Fruit fly (Drosophila melanogaster) whole organism, embryonic: ENCODE measurements around the gene PIG-U.

Source experiments
- Bteb2 ChIP-seq: fragments of 200-800 bp; sonication (Bioruptor generic); optimal IDR thresholded peaks from 2 replicates; lab custom pipeline; 2016; ENCODE audit warnings: missing biosample characterization, missing genetic modification characterization
- CG10274 ChIP-seq: fragments of 200-800 bp; sonication (Bioruptor generic); optimal IDR thresholded peaks from 3 replicates; lab custom pipeline; 2017; ENCODE audit warnings: missing biosample characterization, mild to moderate bottlenecking, missing genetic modification characterization
- CG11456 ChIP-seq: fragments of 200-800 bp; sonication (Bioruptor generic); IDR thresholded peaks from 3 replicates; pipeline ENCODE4 v1.3.6; 2022; ENCODE audit warnings: missing biosample characterization, missing genetic modification characterization
- CG13296 ChIP-seq: fragments of 200-800 bp; sonication (Bioruptor generic); optimal IDR thresholded peaks from 3 replicates; lab custom pipeline; 2018; ENCODE audit warnings: missing biosample characterization, mild to moderate bottlenecking, missing genetic modification characterization
- CG13894 ChIP-seq: fragments of 200-800 bp; sonication (Bioruptor generic); optimal IDR thresholded peaks from 3 replicates; lab custom pipeline; 2018; ENCODE audit warnings: missing biosample characterization, mild to moderate bottlenecking, missing genetic modification characterization, moderate library complexity
- CG14965 ChIP-seq: fragments of 200-800 bp; sonication (Bioruptor generic); optimal IDR thresholded peaks from 2 replicates; lab custom pipeline; 2016; ENCODE audit warnings: missing biosample characterization, missing genetic modification characterization, borderline replicate concordance
- CG15479 ChIP-seq: fragments of 200-800 bp; sonication (Bioruptor generic); optimal IDR thresholded peaks from 3 replicates; lab custom pipeline; 2019; ENCODE audit warnings: missing biosample characterization, mild to moderate bottlenecking, missing genetic modification characterization, moderate library complexity
- CG1602 ChIP-seq: fragments of 200-800 bp; sonication (Bioruptor generic); optimal IDR thresholded peaks from 3 replicates; lab custom pipeline; 2016; ENCODE audit warnings: missing biosample characterization, missing genetic modification characterization
- CG1603 ChIP-seq: fragments of 200-800 bp; sonication (Bioruptor generic); optimal IDR thresholded peaks from 2 replicates; lab custom pipeline; 2019; ENCODE audit warnings: missing biosample characterization, mild to moderate bottlenecking, missing genetic modification characterization, moderate library complexity
- CG16779 ChIP-seq: fragments of 200-800 bp; sonication (Bioruptor generic); IDR thresholded peaks from 2 replicates; pipeline ENCODE4 v1.3.6; 2022; ENCODE audit warnings: missing biosample characterization, missing genetic modification characterization
- CG17912 ChIP-seq: fragments of 200-800 bp; sonication (Bioruptor generic); optimal IDR thresholded peaks from 2 replicates; lab custom pipeline; 2018; ENCODE audit warnings: missing biosample characterization, mild to moderate bottlenecking, missing genetic modification characterization
- CG18011 ChIP-seq: fragments of 200-800 bp; sonication (Bioruptor generic); optimal IDR thresholded peaks from 2 replicates; lab custom pipeline; 2017; ENCODE audit warnings: missing biosample characterization, missing genetic modification characterization, mild to moderate bottlenecking, moderate library complexity, missing genotype
- CG2875 ChIP-seq: fragments of 200-800 bp; sonication (Bioruptor generic); optimal IDR thresholded peaks from 2 replicates; lab custom pipeline; 2017; ENCODE audit warnings: missing biosample characterization, mild to moderate bottlenecking, missing genetic modification characterization, missing genetic modification reagents
- CG34422 ChIP-seq: fragments of 200-800 bp; sonication (Bioruptor generic); IDR thresholded peaks from 3 replicates; pipeline ENCODE4 v1.3.6; 2022; ENCODE audit warnings: missing biosample characterization, missing genetic modification characterization
- CG3995 ChIP-seq: fragments of 200-800 bp; sonication (Bioruptor generic); optimal IDR thresholded peaks from 3 replicates; lab custom pipeline; 2016; ENCODE audit warnings: missing biosample characterization, missing genetic modification characterization
- CG42726 ChIP-seq: fragments of 200-800 bp; sonication (Bioruptor generic); IDR thresholded peaks from 2 replicates; pipeline ENCODE4 v1.3.6; 2022; ENCODE audit warnings: missing biosample characterization, missing genetic modification characterization; ENCODE audit not compliant: partially characterized antibody
- CG4424 ChIP-seq: fragments of 200-800 bp; sonication (Bioruptor generic); optimal IDR thresholded peaks from 3 replicates; lab custom pipeline; 2016; ENCODE audit warnings: missing biosample characterization, missing genetic modification characterization
- CG4730 ChIP-seq: fragments of 200-800 bp; sonication (Bioruptor generic); IDR thresholded peaks from 2 replicates; pipeline ENCODE4 v1.3.6; 2022; ENCODE audit warnings: missing biosample characterization, missing genetic modification characterization
- CG5180 ChIP-seq: fragments of 200-800 bp; sonication (Bioruptor generic); optimal IDR thresholded peaks from 3 replicates; lab custom pipeline; 2017; ENCODE audit warnings: missing biosample characterization, missing genetic modification characterization, mild to moderate bottlenecking, moderate library complexity, missing genetic modification reagents
- CG6683 ChIP-seq: fragments of 200-800 bp; sonication (Bioruptor generic); optimal IDR thresholded peaks from 2 replicates; lab custom pipeline; 2017; ENCODE audit warnings: missing biosample characterization, mild to moderate bottlenecking, missing genetic modification characterization, missing genetic modification reagents
- CG6813 ChIP-seq: fragments of 200-800 bp; sonication (Bioruptor generic); optimal IDR thresholded peaks from 2 replicates; lab custom pipeline; 2017; ENCODE audit warnings: missing biosample characterization, missing genetic modification characterization, mild to moderate bottlenecking, moderate library complexity, missing genetic modification reagents
- Dad ChIP-seq: fragments of 200-800 bp; sonication (Bioruptor generic); optimal IDR thresholded peaks from 3 replicates; lab custom pipeline; 2016; ENCODE audit warnings: missing biosample characterization, missing genetic modification characterization
- Dip2 ChIP-seq: fragments of 200-800 bp; sonication (Bioruptor generic); IDR thresholded peaks from 2 replicates; pipeline ENCODE4 v1.3.6; 2022; ENCODE audit warnings: missing biosample characterization, missing genetic modification characterization
- Dip3 ChIP-seq: fragments of 200-800 bp; sonication (Bioruptor generic); optimal IDR thresholded peaks from 3 replicates; lab custom pipeline; 2016; ENCODE audit warnings: missing biosample characterization, missing genetic modification characterization
- Doc3 ChIP-seq: fragments of 200-800 bp; sonication (Bioruptor generic); IDR thresholded peaks from 3 replicates; pipeline ENCODE4 v1.3.6; 2022; ENCODE audit warnings: missing biosample characterization, missing genetic modification characterization; ENCODE audit not compliant: partially characterized antibody
- Fer2 ChIP-seq: fragments of 200-800 bp; sonication (Bioruptor generic); optimal IDR thresholded peaks from 2 replicates; lab custom pipeline; 2018; ENCODE audit warnings: missing biosample characterization, mild to moderate bottlenecking, missing genetic modification characterization, moderate library complexity
- H2.0 ChIP-seq: fragments of 200-800 bp; sonication (Bioruptor generic); IDR thresholded peaks from 2 replicates; pipeline ENCODE4 v1.3.6; 2022; ENCODE audit warnings: missing biosample characterization, missing genetic modification characterization
- HLH3B ChIP-seq: fragments of 200-800 bp; sonication (Bioruptor generic); IDR thresholded peaks from 2 replicates; pipeline ENCODE4 v1.3.6; 2022; ENCODE audit warnings: missing biosample characterization, missing genetic modification characterization
- Hr51 ChIP-seq, 2 experiments: fragments of 200-800 bp; sonication (Bioruptor generic); optimal IDR thresholded peaks; 2 replicates in 1 of 2; 3 replicates in 1 of 2; lab custom pipeline; 2016 to 2018; ENCODE audit warnings: missing biosample characterization in 2 of 2, missing genetic modification characterization in 2 of 2, mild to moderate bottlenecking in 1 of 2, moderate library complexity in 1 of 2
- NfI ChIP-seq: fragments of 200-800 bp; sonication (Bioruptor generic); optimal IDR thresholded peaks from 3 replicates; lab custom pipeline; 2018; ENCODE audit warnings: missing biosample characterization, mild to moderate bottlenecking, missing genetic modification characterization, moderate library complexity
- Scr ChIP-seq: fragments of 200-800 bp; sonication (Bioruptor generic); IDR thresholded peaks from 2 replicates; pipeline ENCODE4 v1.3.6; 2022; ENCODE audit warnings: missing biosample characterization, missing genetic modification characterization; ENCODE audit not compliant: partially characterized antibody
- Stat92E ChIP-seq, 3 experiments: fragments of >200 bp in 2 of 3; fragments of 200-800 bp in 1 of 3; sonication (Bioruptor generic) in 1 of 3; optimal IDR thresholded peaks; 2 replicates each; lab custom pipeline; 2017 to 2019; ENCODE audit warnings: missing biosample characterization in 3 of 3, missing genetic modification characterization in 3 of 3, mild to moderate bottlenecking in 1 of 3, moderate library complexity in 1 of 3
- cato ChIP-seq: fragments of 200-800 bp; sonication (Bioruptor generic); optimal IDR thresholded peaks from 2 replicates; lab custom pipeline; 2016; ENCODE audit warnings: missing biosample characterization, missing genetic modification characterization, borderline replicate concordance
- her ChIP-seq: fragments of 200-800 bp; sonication (Bioruptor generic); optimal IDR thresholded peaks from 2 replicates; lab custom pipeline; 2016; ENCODE audit warnings: missing biosample characterization, missing genetic modification characterization
- hkb ChIP-seq, 2 experiments: fragments of 200-800 bp in 1 of 2; fragments of >200 bp in 1 of 2; sonication (Bioruptor generic) in 1 of 2; IDR thresholded peaks in 1 of 2; optimal IDR thresholded peaks in 1 of 2; 2 replicates each; pipeline versions ENCODE4 v1.3.6 to Lab custom; 2017 to 2022; ENCODE audit warnings: missing biosample characterization in 1 of 2, missing genetic modification characterization in 1 of 2
- inv ChIP-seq: fragments of 200-800 bp; sonication (Bioruptor generic); IDR thresholded peaks from 2 replicates; pipeline ENCODE4 v1.3.6; 2022; ENCODE audit warnings: missing biosample characterization, missing genetic modification characterization; ENCODE audit not compliant: partially characterized antibody
- lov ChIP-seq, 2 experiments: fragments of 200-800 bp in 1 of 2; fragments of >200 bp in 1 of 2; sonication (Bioruptor generic) in 1 of 2; IDR thresholded peaks in 1 of 2; optimal IDR thresholded peaks in 1 of 2; 2 replicates in 1 of 2; 3 replicates in 1 of 2; pipeline versions ENCODE4 v1.3.6 to Lab custom; 2017 to 2022; ENCODE audit warnings: missing biosample characterization in 1 of 2, missing genetic modification characterization in 1 of 2
- run ChIP-seq: fragments of 200-800 bp; sonication (Bioruptor generic); optimal IDR thresholded peaks from 3 replicates; lab custom pipeline; 2018; ENCODE audit warnings: missing biosample characterization, mild to moderate bottlenecking, missing genetic modification characterization
- schlank ChIP-seq: fragments of 200-800 bp; sonication (Bioruptor generic); optimal IDR thresholded peaks from 2 replicates; lab custom pipeline; 2018; ENCODE audit warnings: missing biosample characterization, mild to moderate bottlenecking, missing genetic modification characterization
- seq ChIP-seq: fragments of 200-800 bp; sonication (Bioruptor generic); IDR thresholded peaks from 2 replicates; pipeline ENCODE4 v1.3.6; 2022; ENCODE audit warnings: missing biosample characterization, missing genetic modification characterization
- sisA ChIP-seq: fragments of 200-800 bp; sonication (Bioruptor generic); IDR thresholded peaks from 2 replicates; pipeline ENCODE4 v1.3.6; 2022; ENCODE audit warnings: missing biosample characterization, missing genetic modification characterization
- ssp ChIP-seq: fragments of 200-800 bp; sonication (Bioruptor generic); IDR thresholded peaks from 2 replicates; pipeline ENCODE4 v1.3.6; 2022; ENCODE audit warnings: missing biosample characterization, missing genetic modification characterization
- tna ChIP-seq: fragments of 200-800 bp; sonication (Bioruptor generic); IDR thresholded peaks from 2 replicates; pipeline ENCODE4 v1.3.6; 2022; ENCODE audit warnings: missing biosample characterization, missing genetic modification characterization; ENCODE audit not compliant: partially characterized antibody

PIG-U gene

dm6 chr2L:8535394-8536176 is 20.7 kb downstream of the PIG-U start (continued):
- no peak for TF ChIP-seq tna (GFP tag; lab: Robert Waterston, UW)
- TF ChIP-seq seq: peak; percentile 63
- peak; percentile 87 for TF ChIP-seq CG6813 (GFP tag; lab: Kevin White, UChicago)
- TF ChIP-seq CG14965 (GFP tag; lab: Kevin White, UChicago): no peak
- peak; percentile 75 for TF ChIP-seq sisA (GFP tag; lab: Robert Waterston, UW)
- peak; percentile 62 for TF ChIP-seq H2.0
- TF ChIP-seq CG4730 (GFP tag; lab: Robert Waterston, UW): peak; percentile 59
- peak; percentile 86 for TF ChIP-seq cato
- peak; percentile 81 for TF ChIP-seq Fer2 (tag; lab: Kevin White, UChicago)
- peak in 1 of 3 experiments; percentile 51 for TF ChIP-seq Stat92E (GFP tag; optimal IDR thresholded peaks at IDR 0.05; lab: Kevin White, UChicago)
- peak; percentile 59 for TF ChIP-seq CG1603
- peak; percentile 79 for TF ChIP-seq NfI (GFP tag; lab: Kevin White, UChicago)
- TF ChIP-seq Hr51 (GFP tag; optimal IDR thresholded peaks at IDR 0.05; lab: Kevin White, UChicago): peak in 1 of 2 experiments; percentile 96
- peak; percentile 81 for TF ChIP-seq CG2875 (GFP tag; lab: Kevin White, UChicago)
- TF ChIP-seq CG4424 (GFP tag; lab: Kevin White, UChicago): peak; percentile 92
- no peak for TF ChIP-seq hkb (optimal IDR thresholded peaks at IDR 0.05; lab: Kevin White, UChicago)
- TF ChIP-seq hkb (GFP tag; IDR thresholded peaks at IDR 0.05; lab: Robert Waterston, UW): peak; percentile 71; the same call in 1 of the 2 replicates
- TF ChIP-seq CG13894 (tag; lab: Kevin White, UChicago): peak; percentile 74
- no peak for TF ChIP-seq Scr
- TF ChIP-seq CG42726 (GFP tag; lab: Robert Waterston, UW): no peak
- peak; percentile 88 for TF ChIP-seq run (tag; lab: Kevin White, UChicago)
- TF ChIP-seq Dad (GFP tag; lab: Kevin White, UChicago): no peak
- peak; percentile 78 for TF ChIP-seq HLH3B (GFP tag; lab: Robert Waterston, UW)
- TF ChIP-seq ssp (GFP tag; lab: Robert Waterston, UW): peak; percentile 69
- peak; percentile 84 for TF ChIP-seq CG6683
- TF ChIP-seq Bteb2: peak; percentile 63
- peak; percentile 38 for TF ChIP-seq Dip3 (GFP tag; lab: Kevin White, UChicago)
- no peak for TF ChIP-seq CG15479 (GFP tag; lab: Kevin White, UChicago)
- TF ChIP-seq CG11456 (GFP tag; lab: Robert Waterston, UW): no peak; the same call in none of the 3 replicates
- TF ChIP-seq CG16779: no peak
- TF ChIP-seq inv (GFP tag; lab: Robert Waterston, UW): no peak
- TF ChIP-seq her (GFP tag; lab: Kevin White, UChicago): peak; percentile 30
- TF ChIP-seq CG5180 (GFP tag; lab: Kevin White, UChicago): peak; percentile 82
- TF ChIP-seq CG3995: no peak
- peak; percentile 92 for TF ChIP-seq CG13296 (GFP tag; lab: Kevin White, UChicago)
- peak; percentile 84 for TF ChIP-seq CG10274 (GFP tag; lab: Kevin White, UChicago)
- peak; percentile 86 for TF ChIP-seq CG1602 (GFP tag; lab: Kevin White, UChicago)
- TF ChIP-seq lov (optimal IDR thresholded peaks at IDR 0.05; lab: Kevin White, UChicago): no peak
- TF ChIP-seq lov (GFP tag; IDR thresholded peaks at IDR 0.05; lab: Robert Waterston, UW): peak; percentile 71; the same call in 1 of the 3 replicates
- no peak for TF ChIP-seq Doc3 (GFP tag; lab: Robert Waterston, UW)
- TF ChIP-seq CG18011 (GFP tag; lab: Kevin White, UChicago): peak; percentile 66
- TF ChIP-seq schlank: peak; percentile 44
- TF ChIP-seq CG17912 (GFP tag; lab: Kevin White, UChicago): peak; percentile 72
- 0 out of 2 replicates have a peak, but pooled peaks have one; percentile 44 for TF ChIP-seq Dip2 (GFP tag; lab: Robert Waterston, UW)
- TF ChIP-seq CG34422 (GFP tag; lab: Robert Waterston, UW): peak; percentile 82
